Worm (Caenorhabditis elegans) whole organism, L3 larva: ENCODE results near the gene Y38C1BA.4.

Experiments
- ZK546.5 ChIP-seq: sonication (generic microtip); optimal IDR thresholded peaks from 2 replicates; lab custom pipeline; 2017; ENCODE audit warnings: missing biosample characterization, missing genetic modification characterization
- ama-1 ChIP-seq: fragments of 150-350 bp; optimal IDR thresholded peaks from 2 replicates; lab custom pipeline; 2018
- ceh-28 ChIP-seq: fragments of 150-350 bp; optimal IDR thresholded peaks from 2 replicates; lab custom pipeline; 2014; ENCODE audit warnings: missing biosample characterization, missing genetic modification reagents, missing genetic modification characterization
- ceh-82 ChIP-seq: fragments of 150-350 bp; optimal IDR thresholded peaks from 2 replicates; lab custom pipeline; 2014; ENCODE audit warnings: missing biosample characterization, missing genetic modification characterization
- ceh-9 ChIP-seq: sonication (generic microtip); optimal IDR thresholded peaks from 2 replicates; lab custom pipeline; 2018; ENCODE audit warnings: missing biosample characterization, missing genetic modification characterization
- daf-12 ChIP-seq: fragments of 150-350 bp; optimal IDR thresholded peaks from 2 replicates; lab custom pipeline; 2014; ENCODE audit warnings: missing biosample characterization, missing genetic modification reagents, missing genetic modification characterization
- egl-27 ChIP-seq: sonication (generic microtip); optimal IDR thresholded peaks from 4 replicates; lab custom pipeline; 2017; ENCODE audit warnings: missing biosample characterization, missing genetic modification reagents, missing genetic modification characterization
- egl-5 ChIP-seq: fragments of 150-350 bp; optimal IDR thresholded peaks from 2 replicates; lab custom pipeline; 2017; ENCODE audit warnings: missing biosample characterization, missing genetic modification reagents, missing genetic modification characterization, inconsistent platforms
- elt-2 ChIP-seq: sonication (generic microtip); optimal IDR thresholded peaks from 2 replicates; lab custom pipeline; 2016; ENCODE audit warnings: missing genetic modification reagents, mild to moderate bottlenecking, missing genetic modification characterization, missing compliant biosample characterization
- elt-3 ChIP-seq, 3 experiments: fragments of 150-350 bp in 1 of 3; sonication (generic microtip) in 2 of 3; optimal IDR thresholded peaks; 2 replicates in 2 of 3; 4 replicates in 1 of 3; lab custom pipeline; 2014 to 2017; ENCODE audit warnings: missing biosample characterization in 3 of 3, missing genetic modification characterization in 3 of 3
- eor-1 ChIP-seq, 2 experiments: fragments of 150-350 bp; optimal IDR thresholded peaks; 2 replicates each; lab custom pipeline; 2014 to 2018; ENCODE audit warnings: missing biosample characterization in 2 of 2, missing genetic modification characterization in 2 of 2
- fkh-10 ChIP-seq: sonication (generic microtip); optimal IDR thresholded peaks from 2 replicates; lab custom pipeline; 2017; ENCODE audit warnings: missing biosample characterization, missing genetic modification reagents, missing genetic modification characterization
- fkh-2 ChIP-seq: fragments of 150-350 bp; optimal IDR thresholded peaks from 2 replicates; lab custom pipeline; 2014; ENCODE audit warnings: missing biosample characterization, missing genetic modification reagents, missing genetic modification characterization
- hmg-11 ChIP-seq: sonication (generic microtip); optimal IDR thresholded peaks from 2 replicates; lab custom pipeline; 2016; ENCODE audit warnings: missing genetic modification characterization, missing compliant biosample characterization
- jun-1 ChIP-seq: fragments of 150-350 bp; optimal IDR thresholded peaks from 2 replicates; lab custom pipeline; 2014; ENCODE audit warnings: missing biosample characterization, missing genetic modification reagents, missing genetic modification characterization
- lin-15B ChIP-seq: fragments of 150-350 bp; optimal IDR thresholded peaks from 2 replicates; lab custom pipeline; 2014; ENCODE audit warnings: missing biosample characterization, missing genetic modification characterization
- lin-39 ChIP-seq: fragments of 150-350 bp; optimal IDR thresholded peaks from 2 replicates; lab custom pipeline; 2018; ENCODE audit warnings: missing biosample characterization, missing genetic modification reagents, missing genetic modification characterization
- mdl-1 ChIP-seq: fragments of 150-350 bp; optimal IDR thresholded peaks from 2 replicates; lab custom pipeline; 2014; ENCODE audit warnings: missing biosample characterization, missing genetic modification characterization
- mml-1 ChIP-seq: fragments of 150-350 bp; sonication (generic microtip); optimal IDR thresholded peaks from 3 replicates; lab custom pipeline; 2014; ENCODE audit warnings: missing biosample characterization, missing genetic modification characterization
- nfya-1 ChIP-seq: sonication (generic microtip); optimal IDR thresholded peaks from 2 replicates; lab custom pipeline; 2017; ENCODE audit warnings: missing genetic modification characterization, mild to moderate bottlenecking, missing compliant biosample characterization, antibody characterized with exemption, moderate library complexity; ENCODE audit not compliant: insufficient read depth
- nhr-11 ChIP-seq: fragments of 150-350 bp; optimal IDR thresholded peaks from 2 replicates; lab custom pipeline; 2014; ENCODE audit warnings: missing biosample characterization, missing genetic modification characterization
- nhr-12 ChIP-seq: fragments of 150-350 bp; optimal IDR thresholded peaks from 2 replicates; lab custom pipeline; 2014; ENCODE audit warnings: missing biosample characterization, missing genetic modification characterization
- nhr-23 ChIP-seq: fragments of 150-350 bp; optimal IDR thresholded peaks from 2 replicates; lab custom pipeline; 2014; ENCODE audit warnings: missing biosample characterization, missing genetic modification reagents, missing genetic modification characterization
- nhr-25 ChIP-seq: sonication (generic microtip); optimal IDR thresholded peaks from 2 replicates; lab custom pipeline; 2017; ENCODE audit warnings: missing biosample characterization, missing genetic modification characterization
- nhr-43 ChIP-seq: sonication (generic microtip); optimal IDR thresholded peaks from 2 replicates; lab custom pipeline; 2016; ENCODE audit warnings: mild to moderate bottlenecking, missing genetic modification characterization, missing compliant biosample characterization; ENCODE audit not compliant: poor library complexity, severe bottlenecking
- pha-4 ChIP-seq: fragments of 150-350 bp; optimal IDR thresholded peaks from 2 replicates; lab custom pipeline; 2014; ENCODE audit warnings: missing biosample characterization, missing genetic modification reagents, missing genetic modification characterization
- pqm-1 ChIP-seq: fragments of 150-350 bp; optimal IDR thresholded peaks from 2 replicates; lab custom pipeline; 2017; ENCODE audit warnings: missing biosample characterization, missing genetic modification characterization, inconsistent platforms
- skn-1 ChIP-seq: fragments of 150-350 bp; optimal IDR thresholded peaks from 2 replicates; lab custom pipeline; 2014; ENCODE audit warnings: missing biosample characterization, missing genetic modification characterization
- snpc-4 ChIP-seq: fragments of 150-350 bp; optimal IDR thresholded peaks from 2 replicates; lab custom pipeline; 2014; ENCODE audit warnings: missing biosample characterization, missing genetic modification characterization
- tbx-2 ChIP-seq: sonication (generic microtip); optimal IDR thresholded peaks from 2 replicates; lab custom pipeline; 2016; ENCODE audit warnings: mild to moderate bottlenecking, missing genetic modification characterization, missing compliant biosample characterization
- ztf-11 ChIP-seq: fragments of 150-350 bp; optimal IDR thresholded peaks from 2 replicates; lab custom pipeline; 2014; ENCODE audit warnings: missing biosample characterization, missing genetic modification characterization

Gene Y38C1BA.4

DNA sequence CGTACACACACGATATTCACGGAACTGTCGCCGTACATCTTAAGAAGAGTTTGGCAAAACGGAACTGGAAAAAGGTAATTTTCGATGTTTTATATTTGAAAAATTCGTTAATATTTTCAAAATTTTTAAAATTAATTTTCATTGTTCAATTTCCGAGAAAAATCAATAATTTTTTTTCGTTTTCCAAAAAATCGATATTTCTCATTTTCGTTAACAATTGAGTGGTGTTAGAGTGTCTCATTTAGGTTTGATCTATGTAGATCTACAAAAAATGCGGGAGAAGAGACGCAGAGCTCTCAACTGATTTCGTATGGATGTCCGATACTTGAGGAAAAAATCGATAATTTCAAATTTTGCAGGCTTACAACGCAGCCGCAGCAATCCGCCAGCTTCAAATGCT is 11.5 kb downstream of the Y38C1BA.4 start:
- peak; percentile 69 for TF ChIP-seq ceh-28
- TF ChIP-seq ztf-11 (tag; lab: Kevin White, UChicago) = no peak

DNA sequence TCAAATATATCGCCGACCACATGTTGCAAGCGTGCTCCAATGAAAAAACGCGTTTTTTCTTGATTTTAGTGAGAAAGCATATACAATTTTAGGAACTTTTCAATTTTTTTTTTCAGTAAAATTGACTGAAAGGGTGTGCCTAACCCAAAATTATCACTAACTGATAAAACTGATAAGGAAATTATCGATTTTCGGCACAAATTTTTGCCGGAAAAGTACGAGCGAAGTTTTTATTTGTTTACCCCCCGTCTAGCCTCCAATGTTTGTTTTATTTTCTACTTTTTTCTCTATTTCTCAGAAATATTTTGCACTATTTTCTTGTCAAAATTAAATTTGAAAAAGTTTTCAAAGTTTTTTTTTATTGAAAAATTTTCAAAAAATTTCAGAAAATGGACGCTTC is 12.6 kb downstream of the Y38C1BA.4 start, which contains the start of gene ccm-2:
Gene ccm-2 (plus strand): TSS at position 387 of the 400 bp plus-strand sequence.
- TF ChIP-seq pha-4 (tag; lab: Kevin White, UChicago) = peak; percentile 46
- TF ChIP-seq ztf-11 (tag; lab: Kevin White, UChicago) = no peak
- TF ChIP-seq pqm-1 (tag; lab: Kevin White, UChicago) = peak; percentile 19
- peak; percentile 76 for TF ChIP-seq elt-2
- TF ChIP-seq nhr-43 (tag; lab: Kevin White, UChicago) = no peak
- no peak for TF ChIP-seq nhr-23 (tag; lab: Kevin White, UChicago)
- TF ChIP-seq, all 47 proteins: peak for 3

DNA sequence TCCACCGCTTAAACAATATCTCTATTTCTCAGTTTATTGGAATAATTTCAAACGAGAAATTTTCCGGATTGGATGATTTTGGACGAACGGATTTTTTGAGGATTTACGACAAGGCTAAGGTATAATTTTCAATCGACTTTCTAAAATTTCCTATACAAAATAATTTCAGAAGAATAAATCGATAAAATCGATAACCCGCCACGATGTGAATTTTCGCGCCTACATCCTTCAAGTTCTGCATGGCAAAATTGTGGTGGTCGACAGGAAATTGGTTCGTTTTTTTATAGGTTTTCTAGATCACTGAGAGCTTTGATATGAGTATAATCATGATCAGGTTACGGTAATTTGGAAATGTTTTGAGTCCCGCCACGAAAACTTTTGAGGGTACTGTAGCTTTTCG is 13.3 kb downstream of the Y38C1BA.4 start:
- no peak for TF ChIP-seq egl-5 (tag; lab: Kevin White, UChicago)
- no peak for TF ChIP-seq eor-1 (tag; optimal IDR thresholded peaks at IDR 0.05; lab: Kevin White, UChicago)
- peak; percentile 30 for TF ChIP-seq ceh-28
- no peak for TF ChIP-seq skn-1

DNA sequence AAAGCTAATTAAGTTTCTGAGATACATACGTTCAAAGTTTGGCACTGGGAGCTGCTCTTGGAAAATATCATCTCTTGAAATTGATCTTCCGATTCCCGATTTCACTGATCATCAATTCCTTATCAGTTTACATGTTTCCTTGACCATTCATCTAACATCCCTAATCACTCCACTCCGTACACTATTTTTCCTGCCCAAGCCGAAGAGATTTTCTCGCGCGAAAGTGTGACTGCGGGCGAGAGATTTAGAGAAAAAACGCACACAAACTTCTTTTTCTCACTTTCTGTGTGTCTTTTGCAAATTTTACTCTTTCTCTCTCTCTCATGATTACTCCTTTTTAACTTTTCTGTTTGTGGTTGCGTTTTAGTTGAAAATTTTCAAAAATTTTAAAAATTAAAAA is 15.5 kb downstream of the Y38C1BA.4 start:
- TF ChIP-seq mdl-1 (no peak), nhr-11 (tag; lab: Kevin White, UChicago) (no peak), hmg-11 (tag; lab: Kevin White, UChicago) (peak; percentile 33), ama-1 (lab: Kevin White, UChicago) (no peak), lin-15B (tag; lab: Kevin White, UChicago) (peak; percentile 36), jun-1 (tag; lab: Kevin White, UChicago) (peak; percentile 43), ZK546.5 (tag; lab: Kevin White, UChicago) (no peak), ceh-28 (peak; percentile 33), nhr-25 (peak; percentile 0), nhr-23 (tag; lab: Kevin White, UChicago) (peak; percentile 61), pqm-1 (tag; lab: Kevin White, UChicago) (peak; percentile 86), snpc-4 (tag; lab: Kevin White, UChicago) (peak; percentile 34), nhr-43 (tag; lab: Kevin White, UChicago) (peak; percentile 20), pha-4 (tag; lab: Kevin White, UChicago) (peak; percentile 76), fkh-2 (tag; lab: Kevin White, UChicago) (no peak), nfya-1 (tag; lab: Kevin White, UChicago) (peak; percentile 64), egl-27 (tag; lab: Kevin White, UChicago) (no peak), elt-2 (peak; percentile 83), elt-3 (tag; optimal IDR thresholded peaks at IDR 0.05; lab: Kevin White, UChicago) (peak in 2 of 3 experiments; percentile 35 to 65)

DNA sequence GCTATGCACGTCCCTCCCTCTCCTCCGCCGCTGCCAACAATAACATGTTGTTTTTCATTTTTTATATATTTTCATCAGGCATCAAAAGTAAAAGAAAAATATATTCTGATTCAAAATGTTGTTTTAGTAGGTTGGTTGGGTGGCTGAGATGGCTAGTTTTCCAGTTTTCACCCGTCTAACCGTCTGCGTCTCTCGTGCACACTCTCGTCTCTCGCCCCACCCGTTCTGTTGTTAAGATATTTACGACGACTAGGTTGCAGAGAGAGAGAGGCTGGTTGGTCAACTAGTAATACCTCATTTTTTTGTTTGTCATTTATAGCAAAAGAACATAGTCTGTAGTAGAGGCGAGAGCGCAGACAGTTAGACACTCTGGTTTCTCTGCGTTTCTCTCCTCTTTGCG is 16.9 kb downstream of the Y38C1BA.4 start:
- no peak for TF ChIP-seq tbx-2 (tag; lab: Kevin White, UChicago)
- no peak for TF ChIP-seq mml-1
- TF ChIP-seq ceh-9 = no peak
- no peak for TF ChIP-seq pqm-1 (tag; lab: Kevin White, UChicago)
- no peak for TF ChIP-seq egl-27 (tag; lab: Kevin White, UChicago)
- no peak for TF ChIP-seq daf-12 (tag; lab: Kevin White, UChicago)
- peak; percentile 2 for TF ChIP-seq elt-2
- TF ChIP-seq fkh-10 (GFP tag; lab: Kevin White, UChicago) = no peak
- no peak for TF ChIP-seq ceh-82 (tag; lab: Kevin White, UChicago)
- TF ChIP-seq nhr-25 = peak; percentile 32
- TF ChIP-seq snpc-4 (tag; lab: Kevin White, UChicago) = no peak
- no peak for TF ChIP-seq nhr-12 (tag; lab: Kevin White, UChicago)
- no peak for TF ChIP-seq ZK546.5 (tag; lab: Kevin White, UChicago)
- TF ChIP-seq nfya-1 (tag; lab: Kevin White, UChicago) = peak; percentile 36
- peak; percentile 33 for TF ChIP-seq pha-4 (tag; lab: Kevin White, UChicago)
- no peak for TF ChIP-seq ztf-11 (tag; lab: Kevin White, UChicago)
- no peak for TF ChIP-seq lin-39 (tag; lab: Kevin White, UChicago)
- peak; percentile 46 for TF ChIP-seq hmg-11 (tag; lab: Kevin White, UChicago)
